Fruit fly (Drosophila melanogaster): ENCODE measurements around the gene CG5114.

Gene CG5114

dm6 chr3L:14999284-15000019, 16.8 kb downstream of the CG5114 start, which contains the start of the genes mRpL39 and Prosbeta2 (continued):
- TF ChIP-seq CG6683 (GFP tag; optimal IDR thresholded peaks at IDR 0.05): no peak
- peak; percentile 35; the same call in 1 of the 2 replicates for TF ChIP-seq CG43689 (GFP tag; IDR thresholded peaks at IDR 0.05)
- TF ChIP-seq CG3281 (GFP tag; optimal IDR thresholded peaks at IDR 0.05): peak; percentile 33
- peak; percentile 77 for TF ChIP-seq dysf (GFP tag; IDR thresholded peaks at IDR 0.05)
- no peak for TF ChIP-seq sqz (GFP tag; optimal IDR thresholded peaks at IDR 0.05)
- TF ChIP-seq Ada2b (GFP tag; IDR thresholded peaks at IDR 0.05): peak; percentile 56
- TF ChIP-seq Nf-YB (GFP tag; optimal IDR thresholded peaks at IDR 0.05): no peak
- TF ChIP-seq CG1647 (GFP tag; optimal IDR thresholded peaks at IDR 0.05): no peak
- TF ChIP-seq ERR (GFP tag; optimal IDR thresholded peaks at IDR 0.05): no peak
- TF ChIP-seq CG7372 (GFP tag; IDR thresholded peaks at IDR 0.05): peak; percentile 47
- no peak for TF ChIP-seq crc (GFP tag; optimal IDR thresholded peaks at IDR 0.05)
- no peak for TF ChIP-seq emc (GFP tag; optimal IDR thresholded peaks at IDR 0.05)
- no peak for TF ChIP-seq odd (GFP tag; optimal IDR thresholded peaks at IDR 0.05)
- TF ChIP-seq exex (tag; optimal IDR thresholded peaks at IDR 0.05): no peak
- peak; percentile 69 for TF ChIP-seq MBD-R2 (GFP tag; IDR thresholded peaks at IDR 0.05)
- TF ChIP-seq prd (optimal IDR thresholded peaks at IDR 0.05): no peak
- peak; percentile 78 for TF ChIP-seq prd (GFP tag; IDR thresholded peaks at IDR 0.05)
- TF ChIP-seq maf-S (GFP tag; optimal IDR thresholded peaks at IDR 0.05): no peak
- TF ChIP-seq rib (GFP tag; IDR thresholded peaks at IDR 0.05): 0 out of 2 replicates have a peak, but pooled peaks have one; percentile 26
- peak; percentile 53 for TF ChIP-seq unpg (GFP tag; optimal IDR thresholded peaks at IDR 0.05)
- no peak for TF ChIP-seq CG10274 (GFP tag; optimal IDR thresholded peaks at IDR 0.05)
- peak; percentile 77 for TF ChIP-seq tgo (GFP tag; IDR thresholded peaks at IDR 0.05)
- TF ChIP-seq lov (optimal IDR thresholded peaks at IDR 0.05): no peak
- no peak for TF ChIP-seq lov (GFP tag; IDR thresholded peaks at IDR 0.05)
- peak; percentile 81 for TF ChIP-seq CG6791 (GFP tag; IDR thresholded peaks at IDR 0.05; ENCODE audit: partially characterized antibody)
- no peak for TF ChIP-seq B-H2 (GFP tag; optimal IDR thresholded peaks at IDR 0.05)
- 0 out of 2 replicates have a peak, but pooled peaks have one; percentile 10 for TF ChIP-seq CG32767 (GFP tag; IDR thresholded peaks at IDR 0.05)
- TF ChIP-seq corto (GFP tag; optimal IDR thresholded peaks at IDR 0.05): no peak
- TF ChIP-seq mld (GFP tag; IDR thresholded peaks at IDR 0.05; ENCODE audit: partially characterized antibody): peak; percentile 76
- peak; percentile 42; the same call in 1 of the 3 replicates for TF ChIP-seq Optix (GFP tag; IDR thresholded peaks at IDR 0.05)
- TF ChIP-seq repo (GFP tag; optimal IDR thresholded peaks at IDR 0.05): no peak
- peak; percentile 98 for TF ChIP-seq CG14860 (GFP tag; IDR thresholded peaks at IDR 0.05; ENCODE audit: partially characterized antibody)
- TF ChIP-seq CG3163 (GFP tag; optimal IDR thresholded peaks at IDR 0.05): no peak
- TF ChIP-seq Neu2 (GFP tag; optimal IDR thresholded peaks at IDR 0.05; ENCODE audit: borderline replicate concordance): no peak
- no peak for TF ChIP-seq CG3838 (GFP tag; optimal IDR thresholded peaks at IDR 0.05)
- TF ChIP-seq D19A (tag; optimal IDR thresholded peaks at IDR 0.05): peak; percentile 68
- no peak for TF ChIP-seq kay (GFP tag; optimal IDR thresholded peaks at IDR 0.05)
- TF ChIP-seq cato (GFP tag; optimal IDR thresholded peaks at IDR 0.05; ENCODE audit: borderline replicate concordance): no peak
- TF ChIP-seq H2.0 (GFP tag; IDR thresholded peaks at IDR 0.05): no peak
- TF ChIP-seq Stat92E (GFP tag; optimal IDR thresholded peaks at IDR 0.05): no peak
- no peak for TF ChIP-seq CG15479 (GFP tag; optimal IDR thresholded peaks at IDR 0.05)
- no peak for TF ChIP-seq Gsc (GFP tag; IDR thresholded peaks at IDR 0.05)
- peak; percentile 74 for TF ChIP-seq CG9932 (GFP tag; IDR thresholded peaks at IDR 0.05)
- peak; percentile 90 for TF ChIP-seq row (GFP tag; IDR thresholded peaks at IDR 0.05)
- no peak for TF ChIP-seq chn (GFP tag; optimal IDR thresholded peaks at IDR 0.05)
- no peak for TF ChIP-seq PHDP (tag; optimal IDR thresholded peaks at IDR 0.05)
- TF ChIP-seq unc-4 (GFP tag; IDR thresholded peaks at IDR 0.05; ENCODE audit: partially characterized antibody): peak; percentile 95
- peak; percentile 62 for TF ChIP-seq stc (GFP tag; IDR thresholded peaks at IDR 0.05)
- no peak for TF ChIP-seq CG13624 (GFP tag; optimal IDR thresholded peaks at IDR 0.05)
- peak; percentile 64 for TF ChIP-seq Max (GFP tag; optimal IDR thresholded peaks at IDR 0.05)

Data from whole organism, embryonic.